Fruit fly (Drosophila melanogaster) whole organism, embryonic: ENCODE measurements around the gene CG6791.

Experiments
- Aef1 ChIP-seq: fragments of 200-800 bp; sonication (Bioruptor generic); IDR thresholded peaks from 3 replicates; pipeline ENCODE4 v1.3.6; 2022; ENCODE audit warnings: missing biosample characterization, missing genetic modification characterization
- CG12071 ChIP-seq: fragments of 200-800 bp; sonication (Bioruptor generic); optimal IDR thresholded peaks from 3 replicates; lab custom pipeline; 2018; ENCODE audit warnings: missing biosample characterization, mild to moderate bottlenecking, missing genetic modification characterization
- CG12104 ChIP-seq: fragments of 200-800 bp; sonication (Bioruptor generic); optimal IDR thresholded peaks from 3 replicates; lab custom pipeline; 2016; ENCODE audit warnings: missing biosample characterization, missing genetic modification characterization
- CG1233 ChIP-seq: fragments of 200-800 bp; sonication (Bioruptor generic); optimal IDR thresholded peaks from 4 replicates; lab custom pipeline; 2018; ENCODE audit warnings: missing biosample characterization, mild to moderate bottlenecking, missing genetic modification characterization
- CG14014 ChIP-seq: fragments of 200-800 bp; sonication (Bioruptor generic); IDR thresholded peaks from 2 replicates; pipeline ENCODE4 v1.3.6; 2022; ENCODE audit warnings: missing biosample characterization, missing genetic modification characterization
- CG14965 ChIP-seq: fragments of 200-800 bp; sonication (Bioruptor generic); optimal IDR thresholded peaks from 2 replicates; lab custom pipeline; 2016; ENCODE audit warnings: missing biosample characterization, missing genetic modification characterization, borderline replicate concordance
- CG15269 ChIP-seq: fragments of 200-800 bp; sonication (Bioruptor generic); optimal IDR thresholded peaks from 2 replicates; lab custom pipeline; 2018; ENCODE audit warnings: missing biosample characterization, mild to moderate bottlenecking, missing genetic modification characterization, moderate library complexity
- CG15514 ChIP-seq: fragments of 200-800 bp; sonication (Bioruptor generic); optimal IDR thresholded peaks from 3 replicates; lab custom pipeline; 2017; ENCODE audit warnings: missing biosample characterization, missing genetic modification characterization, mild to moderate bottlenecking, moderate library complexity, missing genetic modification reagents
- CG16863 ChIP-seq: fragments of 200-800 bp; sonication (Bioruptor generic); optimal IDR thresholded peaks from 3 replicates; lab custom pipeline; 2016; ENCODE audit warnings: missing biosample characterization, missing genetic modification characterization
- CG17328 ChIP-seq: fragments of 200-800 bp; sonication (Bioruptor generic); IDR thresholded peaks from 2 replicates; pipeline ENCODE4 v1.3.6; 2022; ENCODE audit warnings: missing biosample characterization, missing genetic modification characterization
- CG17829 ChIP-seq: fragments of 200-800 bp; optimal IDR thresholded peaks from 2 replicates; lab custom pipeline; 2019; ENCODE audit warnings: missing biosample characterization, mild to moderate bottlenecking, missing genetic modification characterization, moderate library complexity
- CG1832 ChIP-seq: fragments of 200-800 bp; sonication (Bioruptor generic); optimal IDR thresholded peaks from 2 replicates; lab custom pipeline; 2017; ENCODE audit warnings: missing biosample characterization, mild to moderate bottlenecking, missing genetic modification characterization, inconsistent platforms
- CG30020 ChIP-seq: fragments of 200-800 bp; optimal IDR thresholded peaks from 2 replicates; lab custom pipeline; 2019; ENCODE audit warnings: missing biosample characterization, mild to moderate bottlenecking, missing genetic modification characterization, moderate library complexity
- CG34224 ChIP-seq: fragments of 200-800 bp; sonication (Bioruptor generic); IDR thresholded peaks from 3 replicates; pipeline ENCODE4 v1.3.6; 2022; ENCODE audit warnings: missing biosample characterization, missing genetic modification characterization; ENCODE audit not compliant: partially characterized antibody
- CG3726 ChIP-seq: fragments of 200-800 bp; sonication (Bioruptor generic); IDR thresholded peaks from 3 replicates; pipeline ENCODE4, ENCODE4 v1.3.6; 2022; ENCODE audit warnings: missing biosample characterization, missing genetic modification characterization
- CG4404 ChIP-seq: fragments of 200-800 bp; sonication (Bioruptor generic); IDR thresholded peaks from 2 replicates; pipeline ENCODE4 v1.3.6; 2022; ENCODE audit warnings: missing biosample characterization, missing genetic modification characterization
- CG4424 ChIP-seq: fragments of 200-800 bp; sonication (Bioruptor generic); optimal IDR thresholded peaks from 3 replicates; lab custom pipeline; 2016; ENCODE audit warnings: missing biosample characterization, missing genetic modification characterization
- CG6654 ChIP-seq: fragments of 200-800 bp; sonication (Bioruptor generic); optimal IDR thresholded peaks from 2 replicates; lab custom pipeline; 2017; ENCODE audit warnings: missing biosample characterization, mild to moderate bottlenecking, missing genetic modification characterization
- CG7928 ChIP-seq: fragments of 200-800 bp; sonication (Bioruptor generic); optimal IDR thresholded peaks from 2 replicates; lab custom pipeline; 2017; ENCODE audit warnings: missing biosample characterization, mild to moderate bottlenecking, missing genetic modification characterization
- CG8281 ChIP-seq: fragments of 200-800 bp; sonication (Bioruptor generic); optimal IDR thresholded peaks from 2 replicates; lab custom pipeline; 2018; ENCODE audit warnings: missing biosample characterization, mild to moderate bottlenecking, missing genetic modification characterization, moderate library complexity
- CG9215 ChIP-seq: fragments of 200-800 bp; sonication (Bioruptor generic); IDR thresholded peaks from 2 replicates; pipeline ENCODE4 v1.3.6; 2022; ENCODE audit warnings: missing biosample characterization, missing genetic modification characterization
- Dad ChIP-seq: fragments of 200-800 bp; sonication (Bioruptor generic); optimal IDR thresholded peaks from 3 replicates; lab custom pipeline; 2016; ENCODE audit warnings: missing biosample characterization, missing genetic modification characterization
- Deaf1 ChIP-seq: fragments of 200-800 bp; optimal IDR thresholded peaks from 3 replicates; lab custom pipeline; 2019; ENCODE audit warnings: missing biosample characterization, mild to moderate bottlenecking, missing genetic modification characterization, moderate library complexity
- Dip3 ChIP-seq: fragments of 200-800 bp; sonication (Bioruptor generic); optimal IDR thresholded peaks from 3 replicates; lab custom pipeline; 2016; ENCODE audit warnings: missing biosample characterization, missing genetic modification characterization
- Doc3 ChIP-seq: fragments of 200-800 bp; sonication (Bioruptor generic); IDR thresholded peaks from 3 replicates; pipeline ENCODE4 v1.3.6; 2022; ENCODE audit warnings: missing biosample characterization, missing genetic modification characterization; ENCODE audit not compliant: partially characterized antibody
- Fer3 ChIP-seq: fragments of 200-800 bp; sonication (Bioruptor generic); optimal IDR thresholded peaks from 2 replicates; lab custom pipeline; 2018; ENCODE audit warnings: missing biosample characterization, mild to moderate bottlenecking, missing genetic modification characterization, moderate library complexity
- HLH54F ChIP-seq: fragments of 200-800 bp; sonication (Bioruptor generic); optimal IDR thresholded peaks from 3 replicates; lab custom pipeline; 2016; ENCODE audit warnings: missing biosample characterization, missing genetic modification characterization
- Hr39 ChIP-seq: fragments of >200 bp; optimal IDR thresholded peaks from 2 replicates; lab custom pipeline; 2017
- Hsf ChIP-seq: fragments of 200-800 bp; sonication (Bioruptor generic); optimal IDR thresholded peaks from 3 replicates; lab custom pipeline; 2016; ENCODE audit warnings: missing biosample characterization, missing genetic modification characterization
- Mes4 ChIP-seq: fragments of 200-800 bp; sonication (Bioruptor generic); optimal IDR thresholded peaks from 2 replicates; lab custom pipeline; 2016; ENCODE audit warnings: missing biosample characterization, missing genetic modification characterization
- Optix ChIP-seq: fragments of 200-800 bp; sonication (Bioruptor generic); IDR thresholded peaks from 3 replicates; pipeline ENCODE4 v1.3.6; 2022; ENCODE audit warnings: missing biosample characterization, missing genetic modification characterization
- Xbp1 ChIP-seq: fragments of 200-800 bp; sonication (Bioruptor generic); optimal IDR thresholded peaks from 3 replicates; lab custom pipeline; 2016; ENCODE audit warnings: missing biosample characterization, mild to moderate bottlenecking, missing genetic modification characterization
- ab ChIP-seq: fragments of 200-800 bp; sonication (Bioruptor generic); optimal IDR thresholded peaks from 2 replicates; lab custom pipeline; 2016; ENCODE audit warnings: missing biosample characterization, missing genetic modification characterization
- al ChIP-seq: fragments of 200-800 bp; sonication (Bioruptor generic); IDR thresholded peaks from 2 replicates; pipeline ENCODE4 v1.3.6; 2022; ENCODE audit warnings: missing biosample characterization, missing genetic modification characterization
- bcd ChIP-seq: fragments of 200-800 bp; sonication (Bioruptor generic); optimal IDR thresholded peaks from 2 replicates; lab custom pipeline; 2017; ENCODE audit warnings: missing biosample characterization, mild to moderate bottlenecking, missing genetic modification characterization
- crp ChIP-seq, 2 experiments: fragments of 200-800 bp; sonication (Bioruptor generic); optimal IDR thresholded peaks; 2 replicates in 1 of 2; 3 replicates in 1 of 2; lab custom pipeline; 2017; ENCODE audit warnings: missing biosample characterization in 2 of 2, missing genetic modification characterization in 2 of 2, mild to moderate bottlenecking in 1 of 2, moderate library complexity in 1 of 2
- da ChIP-seq: fragments of 200-800 bp; sonication (Bioruptor generic); optimal IDR thresholded peaks from 2 replicates; lab custom pipeline; 2016; ENCODE audit warnings: missing biosample characterization, missing genetic modification characterization
- disco-r ChIP-seq: fragments of 200-800 bp; sonication (Bioruptor generic); optimal IDR thresholded peaks from 2 replicates; lab custom pipeline; 2016; ENCODE audit warnings: missing biosample characterization, missing genetic modification characterization
- ems ChIP-seq: fragments of 200-800 bp; sonication (Bioruptor generic); optimal IDR thresholded peaks from 3 replicates; lab custom pipeline; 2016; ENCODE audit warnings: missing biosample characterization, missing genetic modification characterization
- en ChIP-seq: fragments of 200-800 bp; sonication (Bioruptor generic); optimal IDR thresholded peaks from 2 replicates; lab custom pipeline; 2016; ENCODE audit warnings: missing biosample characterization, missing genetic modification characterization
- fru ChIP-seq: fragments of >200 bp; optimal IDR thresholded peaks from 2 replicates; lab custom pipeline; 2017
- gsb ChIP-seq: fragments of 200-800 bp; sonication (Bioruptor generic); IDR thresholded peaks from 2 replicates; pipeline ENCODE4 v1.3.6; 2022; ENCODE audit warnings: missing biosample characterization, missing genetic modification characterization
- nmo ChIP-seq: fragments of 200-800 bp; sonication (Bioruptor generic); optimal IDR thresholded peaks from 2 replicates; lab custom pipeline; 2018; ENCODE audit warnings: missing biosample characterization, mild to moderate bottlenecking, missing genetic modification characterization, moderate library complexity
- org-1 ChIP-seq: fragments of 200-800 bp; sonication (Bioruptor generic); optimal IDR thresholded peaks from 2 replicates; lab custom pipeline; 2017; ENCODE audit warnings: missing biosample characterization, missing genetic modification characterization
- pan ChIP-seq, 4 experiments: fragments of >200 bp in 3 of 4; fragments of 200-800 bp in 1 of 4; sonication (Bioruptor generic) in 1 of 4; optimal IDR thresholded peaks in 3 of 4; IDR thresholded peaks in 1 of 4; 2 replicates each; pipeline versions ENCODE4 v1.3.6 to Lab custom; 2017 to 2022; ENCODE audit warnings: missing biosample characterization in 2 of 4, missing genetic modification characterization in 2 of 4, mixed read lengths in 1 of 4
- schlank ChIP-seq: fragments of 200-800 bp; sonication (Bioruptor generic); optimal IDR thresholded peaks from 2 replicates; lab custom pipeline; 2018; ENCODE audit warnings: missing biosample characterization, mild to moderate bottlenecking, missing genetic modification characterization
- shn ChIP-seq: fragments of 200-800 bp; sonication (Bioruptor generic); optimal IDR thresholded peaks from 3 replicates; lab custom pipeline; 2016; ENCODE audit warnings: missing biosample characterization, missing genetic modification characterization
- tin ChIP-seq: fragments of 200-800 bp; sonication (Bioruptor generic); optimal IDR thresholded peaks from 3 replicates; lab custom pipeline; 2016; ENCODE audit warnings: missing biosample characterization, missing genetic modification characterization
- tna ChIP-seq: fragments of 200-800 bp; sonication (Bioruptor generic); IDR thresholded peaks from 2 replicates; pipeline ENCODE4 v1.3.6; 2022; ENCODE audit warnings: missing biosample characterization, missing genetic modification characterization; ENCODE audit not compliant: partially characterized antibody
- vfl ChIP-seq: fragments of 200-800 bp; sonication (Bioruptor generic); optimal IDR thresholded peaks from 2 replicates; lab custom pipeline; 2016; ENCODE audit warnings: missing biosample characterization, missing genetic modification characterization
- zf30C ChIP-seq: fragments of 200-800 bp; sonication (Bioruptor generic); optimal IDR thresholded peaks from 3 replicates; lab custom pipeline; 2018; ENCODE audit warnings: missing biosample characterization, mild to moderate bottlenecking, missing genetic modification characterization

Gene CG6791

dm6 chr3R:11628416-11629041 is 38.6 kb upstream of the CG6791 start, which contains the start of gene CG14712 (continued):
- TF ChIP-seq CG1233 (GFP tag; lab: Kevin White, UChicago) (no peak), CG17829 (tag; lab: Kevin White, UChicago) (peak; percentile 60), CG15514 (GFP tag; lab: Kevin White, UChicago) (peak; percentile 83), Hr39 (lab: Kevin White, UChicago) (no peak), CG14965 (no peak), CG4404 (no peak), shn (no peak), tna (no peak), CG30020 (tag; lab: Kevin White, UChicago) (no peak), CG16863 (GFP tag; lab: Kevin White, UChicago) (no peak), ab (GFP tag; lab: Kevin White, UChicago) (no peak), CG15269 (no peak), org-1 (GFP tag; lab: Kevin White, UChicago) (no peak), CG34224 (GFP tag; lab: Robert Waterston, UW) (peak; percentile 44), CG1832 (GFP tag; lab: Kevin White, UChicago) (no peak), Deaf1 (tag; lab: Kevin White, UChicago) (no peak), CG17328 (GFP tag; lab: Robert Waterston, UW) (no peak), fru (no peak), da (GFP tag; lab: Kevin White, UChicago) (no peak), zf30C (GFP tag; lab: Kevin White, UChicago) (no peak), CG4424 (peak; percentile 24), gsb (GFP tag; lab: Robert Waterston, UW) (no peak), CG9215 (GFP tag; lab: Robert Waterston, UW) (no peak), Aef1 (GFP tag; lab: Robert Waterston, UW) (no peak), CG14014 (no peak), Dad (GFP tag; lab: Kevin White, UChicago) (no peak), Fer3 (tag; lab: Kevin White, UChicago) (no peak), CG7928 (GFP tag; lab: Kevin White, UChicago) (peak; percentile 63), crp (GFP tag; optimal IDR thresholded peaks at IDR 0.05; lab: Kevin White, UChicago) (peak in 1 of 2 experiments; percentile 51), ems (GFP tag; lab: Kevin White, UChicago) (peak; percentile 7), Dip3 (GFP tag; lab: Kevin White, UChicago) (no peak), CG12071 (GFP tag; lab: Kevin White, UChicago) (no peak), Doc3 (GFP tag; lab: Robert Waterston, UW) (peak; percentile 22; the same call in 1 of the 3 replicates), bcd (GFP tag; lab: Kevin White, UChicago) (no peak), al (GFP tag; lab: Robert Waterston, UW) (no peak), nmo (GFP tag; lab: Kevin White, UChicago) (peak; percentile 64), Mes4 (GFP tag; lab: Kevin White, UChicago) (no peak), HLH54F (GFP tag; lab: Kevin White, UChicago) (peak; percentile 5), pan (optimal IDR thresholded peaks at IDR 0.05; lab: Kevin White, UChicago) (no peak), pan (GFP tag; optimal IDR thresholded peaks at IDR 0.05 in 1 of 2, IDR thresholded peaks at IDR 0.05 in 1 of 2) (no peak), en (GFP tag; lab: Kevin White, UChicago) (no peak), tin (GFP tag; lab: Kevin White, UChicago) (no peak), CG8281 (no peak), Xbp1 (GFP tag; lab: Kevin White, UChicago) (peak; percentile 45), schlank (tag; lab: Kevin White, UChicago) (no peak), CG12104 (GFP tag; lab: Kevin White, UChicago) (no peak), Optix (GFP tag; lab: Robert Waterston, UW) (no peak), vfl (GFP tag; lab: Kevin White, UChicago) (peak; percentile 7), disco-r (GFP tag; lab: Kevin White, UChicago) (no peak), CG6654 (GFP tag; lab: Kevin White, UChicago) (no peak), CG3726 (GFP tag; lab: Robert Waterston, UW) (no peak), Hsf (peak; percentile 12)
